Worm (Caenorhabditis elegans): Measurements from ENCODE around the gene ins-1.
A peak's percentile ranks its signal among the peaks of the same experiment; 100 is the strongest.

Gene ins-1

ce11 chrIV:10409377-10409776 lies 27.1 kb upstream of the ins-1 start, which contains the start of gene rfk-1:
TSS of gene rfk-1 (minus strand) at chrIV:10409477.
- TF ChIP-seq tbx-37 (GFP tag; conservative IDR thresholded peaks at IDR 0.05) (no peak), aly-1 (tag; optimal IDR thresholded peaks at IDR 0.05) (no peak), ama-1 (optimal IDR thresholded peaks at IDR 0.05) (no peak), sea-1 (GFP tag; conservative IDR thresholded peaks at IDR 0.05) (no peak), tra-4 (tag; optimal IDR thresholded peaks at IDR 0.05) (no peak), flt-1 (GFP tag; IDR thresholded peaks at IDR 0.05) (no peak), F13C5.2 (tag; optimal IDR thresholded peaks at IDR 0.05) (no peak), hnd-1 (tag; optimal IDR thresholded peaks at IDR 0.05) (no peak), ets-7 (tag; optimal IDR thresholded peaks at IDR 0.05) (no peak), pes-1 (GFP tag; IDR thresholded peaks at IDR 0.05) (no peak), ceh-13 (GFP tag; optimal IDR thresholded peaks at IDR 0.05) (no peak), hmg-4 (GFP tag; optimal IDR thresholded peaks at IDR 0.05) (no peak), ceh-36 (tag; optimal IDR thresholded peaks at IDR 0.05) (no peak)

- TF ChIP-seq hnd-1 (tag; optimal IDR thresholded peaks at IDR 0.05) (no peak), ets-7 (tag; optimal IDR thresholded peaks at IDR 0.05) (no peak), aly-1 (tag; optimal IDR thresholded peaks at IDR 0.05) (no peak), ama-1 (optimal IDR thresholded peaks at IDR 0.05) (no peak), tbx-11 (GFP tag; IDR thresholded peaks at IDR 0.05) (no peak), B0310.2 (tag; optimal IDR thresholded peaks at IDR 0.05) (no peak), pes-1 (GFP tag; IDR thresholded peaks at IDR 0.05) (no peak), scrt-1 (GFP tag; IDR thresholded peaks at IDR 0.05) (no peak), F13C5.2 (tag; optimal IDR thresholded peaks at IDR 0.05) (no peak), sea-1 (GFP tag; conservative IDR thresholded peaks at IDR 0.05) (no peak)
Measured at ce11 chrIV:10413828-10414227, 22.7 kb upstream of the ins-1 start, which contains the start of gene R10H10.7. TSS of gene R10H10.7 (minus strand) at chrIV:10413928.

- no peak for TF ChIP-seq pes-1 (GFP tag; IDR thresholded peaks at IDR 0.05)
- no peak for TF ChIP-seq flt-1 (GFP tag; IDR thresholded peaks at IDR 0.05)
- TF ChIP-seq tra-4 (tag; optimal IDR thresholded peaks at IDR 0.05): no peak
- TF ChIP-seq ceh-36 (tag; optimal IDR thresholded peaks at IDR 0.05): no peak
- TF ChIP-seq ets-7 (tag; optimal IDR thresholded peaks at IDR 0.05): no peak
- TF ChIP-seq sea-1 (GFP tag; conservative IDR thresholded peaks at IDR 0.05): no peak
- TF ChIP-seq scrt-1 (GFP tag; IDR thresholded peaks at IDR 0.05): no peak
- no peak for TF ChIP-seq ceh-13 (GFP tag; optimal IDR thresholded peaks at IDR 0.05)
- no peak for TF ChIP-seq F13C5.2 (tag; optimal IDR thresholded peaks at IDR 0.05)
- TF ChIP-seq hmg-4 (GFP tag; optimal IDR thresholded peaks at IDR 0.05): no peak
- TF ChIP-seq aly-1 (tag; optimal IDR thresholded peaks at IDR 0.05): no peak
- TF ChIP-seq B0310.2 (tag; optimal IDR thresholded peaks at IDR 0.05): no peak
- TF ChIP-seq tbx-11 (GFP tag; IDR thresholded peaks at IDR 0.05): no peak
- TF ChIP-seq hnd-1 (tag; optimal IDR thresholded peaks at IDR 0.05): no peak
- no peak for TF ChIP-seq hmbx-1 (tag; optimal IDR thresholded peaks at IDR 0.05)
Measured at ce11 chrIV:10417781-10418180, 18.7 kb upstream of the ins-1 start, which contains the start of gene F13B12.6. TSS of gene F13B12.6 (minus strand) at chrIV:10417881.

- TF ChIP-seq sea-1 (GFP tag; conservative IDR thresholded peaks at IDR 0.05): no peak
- TF ChIP-seq pes-1 (GFP tag; IDR thresholded peaks at IDR 0.05): no peak
- no peak for TF ChIP-seq aly-1 (tag; optimal IDR thresholded peaks at IDR 0.05)
- TF ChIP-seq B0310.2 (tag; optimal IDR thresholded peaks at IDR 0.05): no peak
- TF ChIP-seq F13C5.2 (tag; optimal IDR thresholded peaks at IDR 0.05): no peak
- TF ChIP-seq flt-1 (GFP tag; IDR thresholded peaks at IDR 0.05): no peak
- TF ChIP-seq ceh-36 (tag; optimal IDR thresholded peaks at IDR 0.05): no peak
- TF ChIP-seq tbx-11 (GFP tag; IDR thresholded peaks at IDR 0.05): no peak
- no peak for TF ChIP-seq hnd-1 (tag; optimal IDR thresholded peaks at IDR 0.05)
- no peak for TF ChIP-seq hmg-4 (GFP tag; optimal IDR thresholded peaks at IDR 0.05)
- TF ChIP-seq ama-1 (optimal IDR thresholded peaks at IDR 0.05): no peak
- no peak for TF ChIP-seq ceh-13 (GFP tag; optimal IDR thresholded peaks at IDR 0.05)
- TF ChIP-seq ets-7 (tag; optimal IDR thresholded peaks at IDR 0.05): no peak
- TF ChIP-seq tbx-37 (GFP tag; conservative IDR thresholded peaks at IDR 0.05): no peak
- no peak for TF ChIP-seq tra-4 (tag; optimal IDR thresholded peaks at IDR 0.05)
Measured at ce11 chrIV:10419896-10420295, 16.6 kb upstream of the ins-1 start.

ce11 chrIV:10420440-10420839 lies 16.1 kb upstream of the ins-1 start:
- TF ChIP-seq hnd-1 (tag; optimal IDR thresholded peaks at IDR 0.05): no peak
- no peak for TF ChIP-seq tbx-37 (GFP tag; conservative IDR thresholded peaks at IDR 0.05)
- TF ChIP-seq F13C5.2 (tag; optimal IDR thresholded peaks at IDR 0.05): no peak
- TF ChIP-seq hmbx-1 (tag; optimal IDR thresholded peaks at IDR 0.05): no peak
- no peak for TF ChIP-seq tra-4 (tag; optimal IDR thresholded peaks at IDR 0.05)
- TF ChIP-seq scrt-1 (GFP tag; IDR thresholded peaks at IDR 0.05): no peak
- no peak for TF ChIP-seq ceh-36 (tag; optimal IDR thresholded peaks at IDR 0.05)
- no peak for TF ChIP-seq tbx-11 (GFP tag; IDR thresholded peaks at IDR 0.05)
- TF ChIP-seq ets-7 (tag; optimal IDR thresholded peaks at IDR 0.05): no peak
- TF ChIP-seq hmg-4 (GFP tag; optimal IDR thresholded peaks at IDR 0.05): no peak
- TF ChIP-seq flt-1 (GFP tag; IDR thresholded peaks at IDR 0.05): no peak
- no peak for TF ChIP-seq ama-1 (optimal IDR thresholded peaks at IDR 0.05)
- TF ChIP-seq aly-1 (tag; optimal IDR thresholded peaks at IDR 0.05): no peak
- no peak for TF ChIP-seq ceh-13 (GFP tag; optimal IDR thresholded peaks at IDR 0.05)
- TF ChIP-seq pes-1 (GFP tag; IDR thresholded peaks at IDR 0.05): no peak

- no peak for TF ChIP-seq sea-1 (GFP tag; conservative IDR thresholded peaks at IDR 0.05)
- peak; percentile 15 for TF ChIP-seq hmg-4 (GFP tag; optimal IDR thresholded peaks at IDR 0.05)
Measured at ce11 chrIV:10421256-10421655, 15.2 kb upstream of the ins-1 start.

ce11 chrIV:10422230-10422629 lies 14.3 kb upstream of the ins-1 start:
- TF ChIP-seq tra-4 (tag; optimal IDR thresholded peaks at IDR 0.05) (no peak), aly-1 (tag; optimal IDR thresholded peaks at IDR 0.05) (no peak), scrt-1 (GFP tag; IDR thresholded peaks at IDR 0.05) (no peak), ets-7 (tag; optimal IDR thresholded peaks at IDR 0.05) (no peak), hmg-4 (GFP tag; optimal IDR thresholded peaks at IDR 0.05) (no peak), tbx-11 (GFP tag; IDR thresholded peaks at IDR 0.05) (no peak), B0310.2 (tag; optimal IDR thresholded peaks at IDR 0.05) (no peak), pes-1 (GFP tag; IDR thresholded peaks at IDR 0.05) (no peak), F13C5.2 (tag; optimal IDR thresholded peaks at IDR 0.05) (no peak), hmbx-1 (tag; optimal IDR thresholded peaks at IDR 0.05) (no peak), tbx-37 (GFP tag; conservative IDR thresholded peaks at IDR 0.05) (no peak), ceh-36 (tag; optimal IDR thresholded peaks at IDR 0.05) (no peak)
